Fruit fly (Drosophila melanogaster) whole organism, pupa: ENCODE measurements around the gene gdrd.

Experiments
- CG4496 ChIP-seq: fragments of 200-800 bp; sonication (Bioruptor generic); IDR thresholded peaks from 3 replicates; pipeline ENCODE4 v1.3.6; 2022; ENCODE audit warnings: missing biosample characterization, missing genetic modification characterization
- D1 ChIP-seq: fragments of 200-800 bp; sonication (Bioruptor generic); optimal IDR thresholded peaks from 2 replicates; lab custom pipeline; 2018; ENCODE audit warnings: missing biosample characterization, mild to moderate bottlenecking, missing genetic modification characterization, moderate library complexity

DNA sequence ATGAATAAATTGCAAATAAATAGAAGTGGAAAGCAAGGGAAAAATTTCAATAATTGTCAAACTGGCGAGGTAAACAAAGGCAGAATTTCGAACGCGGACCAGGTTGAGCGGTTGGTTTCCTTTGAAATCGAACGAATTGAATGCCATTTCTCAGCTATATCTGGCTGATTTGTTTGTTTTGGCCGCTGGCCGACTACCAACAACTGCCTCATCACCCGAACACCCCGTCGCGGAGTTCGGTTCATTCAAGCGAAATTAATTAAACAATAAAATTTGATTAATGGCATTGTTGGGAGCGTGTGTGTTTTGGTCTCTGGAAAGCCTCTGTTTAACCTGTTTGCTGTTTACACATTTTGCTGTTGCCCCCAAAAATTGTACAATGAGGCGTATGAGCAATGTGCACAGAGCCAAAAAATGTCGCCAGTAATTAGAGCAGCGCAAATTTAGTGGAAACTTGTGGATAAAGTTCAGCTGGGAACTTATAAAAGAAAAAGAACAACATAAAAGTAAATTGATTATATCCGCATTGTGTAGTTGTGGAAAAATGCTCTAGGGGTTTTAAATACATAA is 33.6 kb upstream of the gdrd start:
- TF ChIP-seq CG4496 (no peak), D1 (tag; lab: Kevin White, UChicago) (no peak)
